Fruit fly (Drosophila melanogaster) whole organism, prepupa: ENCODE data around the gene CG1537.

Experiments used
- Blimp-1 ChIP-seq: fragments of 200-800 bp; sonication (Bioruptor generic); optimal IDR thresholded peaks from 3 replicates; lab custom pipeline; 2017; ENCODE audit warnings: missing biosample characterization, missing genetic modification characterization, mild to moderate bottlenecking, moderate library complexity, missing genetic modification reagents
- CG10631 ChIP-seq: fragments of 200-800 bp; sonication (Bioruptor generic); optimal IDR thresholded peaks from 2 replicates; lab custom pipeline; 2016; ENCODE audit warnings: missing biosample characterization, missing genetic modification characterization
- CG11762 ChIP-seq: fragments of 200-800 bp; sonication (Bioruptor generic); optimal IDR thresholded peaks from 3 replicates; lab custom pipeline; 2016; ENCODE audit warnings: missing biosample characterization, missing genetic modification characterization; ENCODE audit not compliant: insufficient read depth
- CG11902 ChIP-seq: fragments of 200-800 bp; sonication (Bioruptor generic); optimal IDR thresholded peaks from 3 replicates; lab custom pipeline; 2016; ENCODE audit warnings: missing biosample characterization, missing genetic modification characterization
- CG15336 ChIP-seq: fragments of 200-800 bp; sonication (Bioruptor generic); IDR thresholded peaks from 2 replicates; pipeline ENCODE4 v1.3.6; 2022; ENCODE audit warnings: missing biosample characterization, missing genetic modification characterization
- CG1621 ChIP-seq: fragments of 200-800 bp; sonication (Bioruptor generic); optimal IDR thresholded peaks from 3 replicates; lab custom pipeline; 2018; ENCODE audit warnings: missing biosample characterization, mild to moderate bottlenecking, missing genetic modification characterization
- CG16779 ChIP-seq: fragments of 200-800 bp; sonication (Bioruptor generic); optimal IDR thresholded peaks from 3 replicates; lab custom pipeline; 2017; ENCODE audit warnings: missing biosample characterization, mild to moderate bottlenecking, missing genetic modification characterization
- CG31627 ChIP-seq: fragments of 200-800 bp; sonication (Bioruptor generic); optimal IDR thresholded peaks from 3 replicates; lab custom pipeline; 2016; ENCODE audit warnings: missing biosample characterization, missing genetic modification characterization
- CG32006 ChIP-seq: fragments of 200-800 bp; sonication (Bioruptor generic); optimal IDR thresholded peaks from 3 replicates; lab custom pipeline; 2017; ENCODE audit warnings: missing biosample characterization, mild to moderate bottlenecking, missing genetic modification characterization
- CG4318 ChIP-seq: fragments of 200-800 bp; sonication (Bioruptor generic); optimal IDR thresholded peaks from 3 replicates; lab custom pipeline; 2017; ENCODE audit warnings: missing biosample characterization, mild to moderate bottlenecking, missing genetic modification characterization
- CG6276 ChIP-seq: fragments of 200-800 bp; sonication (Bioruptor generic); optimal IDR thresholded peaks from 2 replicates; lab custom pipeline; 2017; ENCODE audit warnings: missing biosample characterization, mild to moderate bottlenecking, missing genetic modification characterization
- CG7368 ChIP-seq: fragments of 200-800 bp; sonication (Bioruptor generic); optimal IDR thresholded peaks from 3 replicates; lab custom pipeline; 2016; ENCODE audit warnings: missing biosample characterization, missing genetic modification characterization
- CG8119 ChIP-seq: fragments of 200-800 bp; sonication (Bioruptor generic); IDR thresholded peaks from 3 replicates; pipeline ENCODE4 v1.3.6; 2022; ENCODE audit warnings: missing biosample characterization, missing genetic modification characterization
- CG8319 ChIP-seq: fragments of 200-800 bp; sonication (Bioruptor generic); optimal IDR thresholded peaks from 3 replicates; lab custom pipeline; 2016; ENCODE audit warnings: missing biosample characterization, missing genetic modification characterization
- CG8632 ChIP-seq: fragments of 200-800 bp; sonication (Bioruptor generic); optimal IDR thresholded peaks from 3 replicates; lab custom pipeline; 2016; ENCODE audit warnings: missing biosample characterization, missing genetic modification characterization
- CG9139 ChIP-seq: fragments of 200-800 bp; sonication (Bioruptor generic); optimal IDR thresholded peaks from 3 replicates; lab custom pipeline; 2017; ENCODE audit warnings: missing biosample characterization, mild to moderate bottlenecking, missing genetic modification characterization
- Eip78C ChIP-seq: fragments of 200-800 bp; sonication (Bioruptor generic); peaks from one replicate; lab custom pipeline; 2016; ENCODE audit warnings: missing biosample characterization, missing genetic modification characterization
- Eip93F ChIP-seq: fragments of 200-800 bp; sonication (Bioruptor generic); optimal IDR thresholded peaks from 2 replicates; lab custom pipeline; 2016; ENCODE audit warnings: missing biosample characterization, mild to moderate bottlenecking, missing genetic modification characterization
- Ets21C ChIP-seq: fragments of 200-800 bp; sonication (Bioruptor generic); optimal IDR thresholded peaks from 3 replicates; lab custom pipeline; 2016; ENCODE audit warnings: missing biosample characterization, missing genetic modification characterization
- Ets96B ChIP-seq: fragments of 200-800 bp; optimal IDR thresholded peaks from 2 replicates; lab custom pipeline; 2019; ENCODE audit warnings: missing biosample characterization, mild to moderate bottlenecking, missing genetic modification characterization, moderate library complexity
- Gug ChIP-seq: fragments of 200-800 bp; sonication (Bioruptor generic); IDR thresholded peaks from 2 replicates; pipeline ENCODE4 v1.3.6; 2022; ENCODE audit warnings: missing biosample characterization, missing genetic modification characterization
- Hr38 ChIP-seq: sonication (Bioruptor generic); optimal IDR thresholded peaks from 2 replicates; lab custom pipeline; 2016; ENCODE audit warnings: missing biosample characterization, missing genetic modification characterization
- Hr39 ChIP-seq: fragments of 200-800 bp; sonication (Bioruptor generic); optimal IDR thresholded peaks from 2 replicates; lab custom pipeline; 2016; ENCODE audit warnings: missing biosample characterization, missing genetic modification characterization
- OdsH ChIP-seq: fragments of 200-800 bp; sonication (Bioruptor generic); optimal IDR thresholded peaks from 3 replicates; lab custom pipeline; 2016; ENCODE audit warnings: missing biosample characterization, missing genetic modification characterization
- Smox ChIP-seq: fragments of 200-800 bp; sonication (Bioruptor generic); optimal IDR thresholded peaks from 3 replicates; lab custom pipeline; 2016; ENCODE audit warnings: missing biosample characterization, missing genetic modification characterization
- Sox14 ChIP-seq: fragments of 200-800 bp; sonication (Bioruptor generic); optimal IDR thresholded peaks from 3 replicates; lab custom pipeline; 2016; ENCODE audit warnings: missing biosample characterization, missing genetic modification characterization
- Sox15 ChIP-seq: fragments of 200-800 bp; sonication (Bioruptor generic); optimal IDR thresholded peaks from 3 replicates; lab custom pipeline; 2016; ENCODE audit warnings: missing biosample characterization, missing genetic modification characterization
- achi ChIP-seq: fragments of 200-800 bp; sonication (Bioruptor generic); optimal IDR thresholded peaks from 3 replicates; lab custom pipeline; 2016; ENCODE audit warnings: missing biosample characterization, missing genetic modification characterization
- cyc ChIP-seq: fragments of 200-800 bp; sonication (Bioruptor generic); optimal IDR thresholded peaks from 3 replicates; lab custom pipeline; 2016; ENCODE audit warnings: missing biosample characterization, missing genetic modification characterization
- dac ChIP-seq: fragments of 200-800 bp; sonication (Bioruptor generic); optimal IDR thresholded peaks from 2 replicates; lab custom pipeline; 2017; ENCODE audit warnings: missing biosample characterization, mild to moderate bottlenecking, missing genetic modification characterization
- eg ChIP-seq: fragments of 200-800 bp; sonication (Bioruptor generic); IDR thresholded peaks from 3 replicates; pipeline ENCODE4 v1.3.6; 2022; ENCODE audit warnings: missing biosample characterization, missing genetic modification characterization
- fd85E ChIP-seq: fragments of 200-800 bp; sonication (Bioruptor generic); optimal IDR thresholded peaks from 3 replicates; lab custom pipeline; 2016; ENCODE audit warnings: missing biosample characterization, missing genetic modification characterization
- fkh ChIP-seq: fragments of 200-800 bp; sonication (Bioruptor generic); optimal IDR thresholded peaks from 3 replicates; lab custom pipeline; 2017; ENCODE audit warnings: missing biosample characterization, mild to moderate bottlenecking, missing genetic modification characterization, moderate library complexity
- net ChIP-seq: fragments of 200-800 bp; sonication (Bioruptor generic); optimal IDR thresholded peaks from 3 replicates; lab custom pipeline; 2016; ENCODE audit warnings: missing biosample characterization, missing genetic modification characterization
- salr ChIP-seq, 2 experiments: fragments of 200-800 bp; sonication (Bioruptor generic); optimal IDR thresholded peaks; 3 replicates each; lab custom pipeline; 2016 to 2018; ENCODE audit warnings: missing biosample characterization in 2 of 2, missing genetic modification characterization in 2 of 2, mild to moderate bottlenecking in 1 of 2
- spab ChIP-seq: fragments of 200-800 bp; sonication (Bioruptor generic); optimal IDR thresholded peaks from 2 replicates; lab custom pipeline; 2017; ENCODE audit warnings: missing biosample characterization, mild to moderate bottlenecking, missing genetic modification characterization, missing genetic modification reagents
- ss ChIP-seq, 2 experiments: fragments of 200-800 bp; sonication (Bioruptor generic); optimal IDR thresholded peaks; 2 replicates in 1 of 2; 3 replicates in 1 of 2; lab custom pipeline; 2017 to 2018; ENCODE audit warnings: mild to moderate bottlenecking in 2 of 2, missing biosample characterization in 2 of 2, missing genetic modification characterization in 2 of 2, moderate library complexity in 1 of 2
- svp ChIP-seq: fragments of 200-800 bp; sonication (Bioruptor generic); peaks from one replicate; lab custom pipeline; 2016; ENCODE audit warnings: missing biosample characterization, missing genetic modification characterization
- topi ChIP-seq: fragments of 200-800 bp; sonication (Bioruptor generic); optimal IDR thresholded peaks from 3 replicates; lab custom pipeline; 2016; ENCODE audit warnings: missing biosample characterization, missing genetic modification characterization
- vri ChIP-seq: fragments of 200-800 bp; sonication (Bioruptor generic); optimal IDR thresholded peaks from 3 replicates; lab custom pipeline; 2016; ENCODE audit warnings: missing biosample characterization, mild to moderate bottlenecking, missing genetic modification characterization

The CG1537 gene

dm6 chrX:11088778-11089340 lies 25.9 kb upstream of the CG1537 start, which contains the start of gene Vago (continued):
- TF ChIP-seq CG8632 (GFP tag; lab: Kevin White, UChicago) (no peak), Eip93F (GFP tag; lab: Kevin White, UChicago) (no peak), CG4318 (no peak), Ets21C (GFP tag; lab: Kevin White, UChicago) (no peak), ss (GFP tag; optimal IDR thresholded peaks at IDR 0.05; lab: Kevin White, UChicago) (no peak), CG31627 (GFP tag; lab: Kevin White, UChicago) (no peak), CG9139 (GFP tag; lab: Kevin White, UChicago) (no peak), Hr39 (GFP tag; lab: Kevin White, UChicago) (peak; percentile 19), CG11762 (no peak), vri (GFP tag; lab: Kevin White, UChicago) (no peak), salr (GFP tag; optimal IDR thresholded peaks at IDR 0.05; lab: Kevin White, UChicago) (no peak), CG6276 (GFP tag; lab: Kevin White, UChicago) (peak; percentile 21), fd85E (GFP tag; lab: Kevin White, UChicago) (no peak), CG10631 (GFP tag; lab: Kevin White, UChicago) (no peak), cyc (GFP tag; lab: Kevin White, UChicago) (peak; percentile 8), CG8119 (GFP tag; lab: Robert Waterston, UW) (no peak), achi (GFP tag; lab: Kevin White, UChicago) (no peak), Sox14 (GFP tag; lab: Kevin White, UChicago) (no peak), eg (GFP tag; lab: Robert Waterston, UW) (no peak), topi (GFP tag; lab: Kevin White, UChicago) (peak; percentile 35), svp (GFP tag; lab: Kevin White, UChicago) (peak; percentile 61), OdsH (no peak), CG8319 (GFP tag; lab: Kevin White, UChicago) (no peak), Smox (GFP tag; lab: Kevin White, UChicago) (peak; percentile 7), spab (no peak), Sox15 (GFP tag; lab: Kevin White, UChicago) (no peak), net (no peak), CG15336 (GFP tag; lab: Robert Waterston, UW) (no peak), Blimp-1 (GFP tag; lab: Kevin White, UChicago) (no peak), CG7368 (GFP tag; lab: Kevin White, UChicago) (no peak), CG16779 (no peak), Gug (GFP tag; lab: Robert Waterston, UW) (no peak), fkh (GFP tag; lab: Kevin White, UChicago) (no peak), CG11902 (GFP tag; lab: Kevin White, UChicago) (no peak), Ets96B (tag; lab: Kevin White, UChicago) (no peak), CG32006 (GFP tag; lab: Kevin White, UChicago) (peak; percentile 47), CG1621 (no peak), Hr38 (GFP tag; lab: Kevin White, UChicago) (no peak), dac (GFP tag; lab: Kevin White, UChicago) (no peak)

- TF ChIP-seq eg (GFP tag; lab: Robert Waterston, UW) = 0 out of 3 replicates have a peak, but pooled peaks have one; percentile 13
- no peak for TF ChIP-seq cyc (GFP tag; lab: Kevin White, UChicago)
- peak; percentile 9 for TF ChIP-seq achi (GFP tag; lab: Kevin White, UChicago)
- peak; percentile 45 for TF ChIP-seq svp (GFP tag; lab: Kevin White, UChicago)
- TF ChIP-seq dac (GFP tag; lab: Kevin White, UChicago) = no peak
- TF ChIP-seq Eip78C (GFP tag; lab: Kevin White, UChicago) = peak; percentile 64
- no peak for TF ChIP-seq ss (GFP tag; optimal IDR thresholded peaks at IDR 0.05; lab: Kevin White, UChicago)
- no peak for TF ChIP-seq Sox14 (GFP tag; lab: Kevin White, UChicago)
Measured at dm6 chrX:11087384-11087783, 24.4 kb upstream of the CG1537 start.
